Worm (Caenorhabditis elegans) whole organism, L4 larva: Measurements from ENCODE around the gene F57A10.4.
"Not testable (repeated sequence)": the region's sequence is repeated elsewhere in the genome, so short reads cannot be mapped to it uniquely, and the experiment has no call there.

Experiments used
- dmd-6 ChIP-seq: fragments of 200-800 bp; sonication (Bioruptor generic); IDR thresholded peaks from 2 replicates; pipeline ENCODE4 v1.3.6; 2022; ENCODE audit warnings: missing genetic modification reagents, missing genetic modification characterization, missing compliant biosample characterization
- dve-1 ChIP-seq: sonication (generic microtip); optimal IDR thresholded peaks from 2 replicates; lab custom pipeline; 2017; ENCODE audit warnings: antibody characterized with exemption, mild to moderate bottlenecking, missing genetic modification characterization, missing compliant biosample characterization; ENCODE audit not compliant: insufficient read depth
- fkh-10 ChIP-seq: fragments of 150-350 bp; optimal IDR thresholded peaks from 2 replicates; lab custom pipeline; 2014; ENCODE audit warnings: missing biosample characterization, missing genetic modification reagents, missing genetic modification characterization
- lin-39 ChIP-seq: fragments of 150-350 bp; optimal IDR thresholded peaks from 2 replicates; lab custom pipeline; 2014; ENCODE audit warnings: missing biosample characterization, missing genetic modification reagents, missing genetic modification characterization
- nhr-11 ChIP-seq: fragments of 150-350 bp; optimal IDR thresholded peaks from 2 replicates; lab custom pipeline; 2014; ENCODE audit warnings: missing biosample characterization, missing genetic modification characterization
- saeg-2 ChIP-seq: fragments of 200-800 bp; sonication (Bioruptor generic); IDR thresholded peaks from 2 replicates; pipeline ENCODE4 v1.3.6; 2022; ENCODE audit warnings: missing genetic modification reagents, missing genetic modification characterization, missing compliant biosample characterization
- zag-1 ChIP-seq: fragments of 150-350 bp; optimal IDR thresholded peaks from 2 replicates; lab custom pipeline; 2014; ENCODE audit warnings: missing biosample characterization, missing genetic modification characterization

- not testable (repeated sequence) for TF ChIP-seq fkh-10 (GFP tag; lab: Kevin White, UChicago); dve-1 (tag; lab: Kevin White, UChicago); lin-39 (tag; lab: Kevin White, UChicago); nhr-11 (tag; lab: Kevin White, UChicago); zag-1 (tag; lab: Kevin White, UChicago); saeg-2; dmd-6 (GFP tag; lab: Robert Waterston, UW)
Measured at ce11 chrV:15752941-15753340, 16.3 kb upstream of the F57A10.4 start, which contains the start of gene str-5.
